Fruit fly (Drosophila melanogaster) whole organism, embryonic: ENCODE data around the gene CG9795.

Experiments used
- CG15696 ChIP-seq: fragments of 200-800 bp; sonication (Bioruptor generic); optimal IDR thresholded peaks from 2 replicates; lab custom pipeline; 2019; ENCODE audit warnings: missing biosample characterization, mild to moderate bottlenecking, missing genetic modification characterization, moderate library complexity
- CG3838 ChIP-seq: fragments of 200-800 bp; sonication (Bioruptor generic); optimal IDR thresholded peaks from 3 replicates; lab custom pipeline; 2016; ENCODE audit warnings: missing biosample characterization, missing genetic modification characterization
- CG3847 ChIP-seq: fragments of 200-800 bp; sonication (Bioruptor generic); IDR thresholded peaks from 2 replicates; pipeline ENCODE4 v1.3.6; 2022; ENCODE audit warnings: missing biosample characterization, missing genetic modification characterization
- CG4707 ChIP-seq: fragments of 200-800 bp; sonication (Bioruptor generic); optimal IDR thresholded peaks from 2 replicates; lab custom pipeline; 2018; ENCODE audit warnings: missing biosample characterization, mild to moderate bottlenecking, missing genetic modification characterization, moderate library complexity
- CG8388 ChIP-seq: fragments of 200-800 bp; sonication (Bioruptor generic); optimal IDR thresholded peaks from 2 replicates; lab custom pipeline; 2019; ENCODE audit warnings: missing biosample characterization, mild to moderate bottlenecking, missing genetic modification characterization, moderate library complexity
- Fer3 ChIP-seq: fragments of 200-800 bp; sonication (Bioruptor generic); optimal IDR thresholded peaks from 2 replicates; lab custom pipeline; 2018; ENCODE audit warnings: missing biosample characterization, mild to moderate bottlenecking, missing genetic modification characterization, moderate library complexity
- bbx ChIP-seq: fragments of 200-800 bp; sonication (Bioruptor generic); IDR thresholded peaks from 2 replicates; pipeline ENCODE4 v1.3.6; 2022; ENCODE audit warnings: missing biosample characterization, missing genetic modification characterization; ENCODE audit not compliant: partially characterized antibody
- cad ChIP-seq: fragments of >200 bp; optimal IDR thresholded peaks from 2 replicates; lab custom pipeline; 2017; ENCODE audit warnings: missing biosample characterization, missing genetic modification characterization
- exex ChIP-seq: fragments of 200-800 bp; sonication (Bioruptor generic); optimal IDR thresholded peaks from 4 replicates; lab custom pipeline; 2018; ENCODE audit warnings: missing biosample characterization, mild to moderate bottlenecking, missing genetic modification characterization, moderate library complexity
- gcm ChIP-seq: fragments of 200-800 bp; sonication (Bioruptor generic); optimal IDR thresholded peaks from 2 replicates; lab custom pipeline; 2019; ENCODE audit warnings: missing biosample characterization, mild to moderate bottlenecking, missing genetic modification characterization, moderate library complexity
- p53 ChIP-seq: fragments of 200-800 bp; sonication (Bioruptor generic); optimal IDR thresholded peaks from 2 replicates; lab custom pipeline; 2016; ENCODE audit warnings: missing biosample characterization, missing genetic modification characterization
- pzg ChIP-seq: fragments of 200-800 bp; sonication (Bioruptor generic); optimal IDR thresholded peaks from 3 replicates; lab custom pipeline; 2018; ENCODE audit warnings: missing biosample characterization, mild to moderate bottlenecking, missing genetic modification characterization, moderate library complexity

DNA sequence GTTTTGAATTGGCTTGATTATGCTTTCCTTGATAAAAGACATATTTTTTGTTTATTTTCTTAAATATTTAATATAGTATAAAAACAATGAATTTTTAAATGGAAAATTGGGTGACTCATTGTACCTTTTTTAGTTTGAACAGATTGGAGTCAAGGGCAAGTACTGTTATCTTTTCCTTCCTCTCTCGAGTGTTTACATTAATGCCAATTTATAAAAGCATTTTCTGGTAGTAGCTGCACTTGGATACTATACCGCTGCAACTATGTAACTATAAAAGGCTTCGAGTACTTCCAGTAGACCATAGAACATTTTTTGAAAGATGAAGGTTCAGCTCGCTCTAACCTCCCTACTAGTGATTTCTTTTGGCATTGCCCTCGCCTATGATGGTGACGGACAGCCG, 15.3 kb downstream of the CG9795 start, which contains the start of gene CG14645:
- TF ChIP-seq cad (GFP tag; lab: Kevin White, UChicago) (no peak), CG8388 (GFP tag; lab: Kevin White, UChicago) (no peak), Fer3 (no peak), CG3847 (GFP tag; lab: Robert Waterston, UW) (no peak), bbx (GFP tag; lab: Robert Waterston, UW) (no peak), CG3838 (no peak), gcm (no peak), p53 (GFP tag; lab: Kevin White, UChicago) (no peak), exex (tag; lab: Kevin White, UChicago) (no peak), CG15696 (no peak), pzg (GFP tag; lab: Kevin White, UChicago) (no peak), CG4707 (GFP tag; lab: Kevin White, UChicago) (no peak)
